Worm (Caenorhabditis elegans) whole organism, L4/young adult: ENCODE results near the gene F44F4.15.

Experiments
- W03F9.2 ChIP-seq: fragments of 150-350 bp; optimal IDR thresholded peaks from 2 replicates; lab custom pipeline; 2014; ENCODE audit warnings: missing biosample characterization, missing genetic modification characterization
- dao-5 ChIP-seq: sonication (generic microtip); optimal IDR thresholded peaks from 2 replicates; lab custom pipeline; 2016; ENCODE audit warnings: missing genotype, missing genetic modification characterization, moderate library complexity, missing compliant biosample characterization
- him-1 ChIP-seq: sonication (generic microtip); optimal IDR thresholded peaks from 2 replicates; lab custom pipeline; 2016; ENCODE audit warnings: missing genotype, missing genetic modification reagents, missing genetic modification characterization, missing compliant biosample characterization

Gene F44F4.15

ce11 chrII:10959138-10959537 is 44.7 kb downstream of the F44F4.15 start:
- TF ChIP-seq him-1 (tag; lab: Kevin White, UChicago): no peak
- TF ChIP-seq dao-5: no peak
- no peak for TF ChIP-seq W03F9.2 (tag; lab: Kevin White, UChicago)

- TF ChIP-seq dao-5: no peak
- no peak for TF ChIP-seq W03F9.2 (tag; lab: Kevin White, UChicago)
- no peak for TF ChIP-seq him-1 (tag; lab: Kevin White, UChicago)
Measured at ce11 chrII:10959676-10960075, 45.2 kb downstream of the F44F4.15 start.

ce11 chrII:10964748-10965147 is 50.3 kb downstream of the F44F4.15 start:
- TF ChIP-seq W03F9.2 (tag; lab: Kevin White, UChicago): no peak
- no peak for TF ChIP-seq him-1 (tag; lab: Kevin White, UChicago)
- TF ChIP-seq dao-5: no peak
